Worm (Caenorhabditis elegans): ENCODE measurements around the gene nurf-1.

The nurf-1 gene

ce11 chrII:14437922-14438458 is 47.5 kb downstream of the nurf-1 start, which contains the start of gene K04B12.2 (continued):
- TF ChIP-seq nhr-6 (tag; optimal IDR thresholded peaks at IDR 0.05) (peak; percentile 84), ceh-28 (tag; optimal IDR thresholded peaks at IDR 0.05) (no peak), dmd-9 (GFP tag; IDR thresholded peaks at IDR 0.05) (no peak), ces-1 (GFP tag; optimal IDR thresholded peaks at IDR 0.05) (no peak), egl-43 (GFP tag; IDR thresholded peaks at IDR 0.05) (peak; percentile 63; the same call in 1 of the 2 replicates), daf-8 (GFP tag; IDR thresholded peaks at IDR 0.05) (no peak), T20F7.1 (GFP tag; optimal IDR thresholded peaks at IDR 0.05) (no peak), mep-1 (tag; optimal IDR thresholded peaks at IDR 0.05) (peak; percentile 85), vab-7 (GFP tag; IDR thresholded peaks at IDR 0.05) (no peak), arid-1 (GFP tag; conservative IDR thresholded peaks at IDR 0.05) (peak; percentile 37; the same call in 1 of the 2 replicates), ceh-82 (tag; optimal IDR thresholded peaks at IDR 0.05) (no peak), nhr-41 (GFP tag; IDR thresholded peaks at IDR 0.05) (0 out of 2 replicates have a peak, but pooled peaks have one; percentile 41), aly-2 (tag; optimal IDR thresholded peaks at IDR 0.05) (no peak), dmd-8 (GFP tag; IDR thresholded peaks at IDR 0.05) (no peak)

DNA sequence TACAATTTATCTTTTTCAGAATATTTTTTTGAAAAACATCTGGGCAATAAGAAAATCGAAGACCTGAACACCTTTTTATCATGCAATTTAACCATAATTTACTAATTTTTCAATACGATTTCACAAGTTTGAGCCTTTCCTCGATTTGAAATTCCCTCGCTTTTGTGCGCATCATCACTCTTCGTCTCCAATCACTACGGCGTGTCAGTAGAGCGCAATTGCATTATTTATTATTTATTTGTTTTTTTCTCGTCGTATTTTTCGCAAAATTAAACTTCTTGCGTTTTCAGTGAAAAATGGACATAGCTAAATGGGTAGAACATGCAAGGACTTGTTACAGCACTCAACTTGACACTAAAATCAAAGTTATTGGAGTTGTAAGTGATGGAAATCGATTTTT is 50.6 kb downstream of the nurf-1 start, which contains the start of gene smg-8:
TSS of gene smg-8 (plus strand) at position 266 of the 400 bp plus-strand sequence.
- peak; percentile 27 for TF ChIP-seq nhr-28 (tag; optimal IDR thresholded peaks at IDR 0.05)
- no peak for TF ChIP-seq set-16 (GFP tag; IDR thresholded peaks at IDR 0.05)
- TF ChIP-seq daf-19 (GFP tag; conservative IDR thresholded peaks at IDR 0.05), result no peak
- no peak for TF ChIP-seq egl-27 (tag; optimal IDR thresholded peaks at IDR 0.05)
- TF ChIP-seq ceh-32 (tag; optimal IDR thresholded peaks at IDR 0.05; ENCODE audit: poor library complexity), result no peak
- no peak for TF ChIP-seq ztf-7 (tag; optimal IDR thresholded peaks at IDR 0.05)
- TF ChIP-seq ceh-82 (tag; optimal IDR thresholded peaks at IDR 0.05), result no peak
- TF ChIP-seq lin-13 (GFP tag; optimal IDR thresholded peaks at IDR 0.05), result peak; percentile 31
- TF ChIP-seq nhr-10 (tag; optimal IDR thresholded peaks at IDR 0.05), result no peak
- no peak for TF ChIP-seq daf-16 (GFP tag; optimal IDR thresholded peaks at IDR 0.05)
- peak; percentile 49 for TF ChIP-seq daf-16 (tag; optimal IDR thresholded peaks at IDR 0.05)
- TF ChIP-seq mep-1 (tag; optimal IDR thresholded peaks at IDR 0.05), result peak; percentile 60
- no peak for TF ChIP-seq nhr-76 (tag; optimal IDR thresholded peaks at IDR 0.05)
- TF ChIP-seq cey-2 (tag; optimal IDR thresholded peaks at IDR 0.05; ENCODE audit: borderline replicate concordance, insufficient read depth), result no peak
- TF ChIP-seq nhr-6 (tag; optimal IDR thresholded peaks at IDR 0.05), result peak; percentile 25
- TF ChIP-seq pqm-1 (tag; optimal IDR thresholded peaks at IDR 0.05), result no peak
- TF ChIP-seq dmd-9 (GFP tag; IDR thresholded peaks at IDR 0.05), result no peak
- TF ChIP-seq ZK546.5 (tag; optimal IDR thresholded peaks at IDR 0.05), result no peak
- peak; percentile 23 for TF ChIP-seq lin-15B (tag; optimal IDR thresholded peaks at IDR 0.05)
- no peak for TF ChIP-seq gei-8 (GFP tag; optimal IDR thresholded peaks at IDR 0.05)
- no peak for TF ChIP-seq mdt-29 (GFP tag; IDR thresholded peaks at IDR 0.05)
- TF ChIP-seq ctbp-1 (GFP tag; IDR thresholded peaks at IDR 0.05), result no peak
- peak; percentile 62; the same call in 1 of the 2 replicates for TF ChIP-seq hmg-1.1 (GFP tag; IDR thresholded peaks at IDR 0.05)
- no peak for TF ChIP-seq attf-4 (tag; optimal IDR thresholded peaks at IDR 0.05)
- TF ChIP-seq D1046.2 (GFP tag; IDR thresholded peaks at IDR 0.05), result no peak
- TF ChIP-seq madf-5 (GFP tag; IDR thresholded peaks at IDR 0.05), result no peak
- TF ChIP-seq ceh-28 (tag; optimal IDR thresholded peaks at IDR 0.05), result no peak
- no peak for TF ChIP-seq mes-2 (tag; optimal IDR thresholded peaks at IDR 0.05; ENCODE audit: poor library complexity, severe bottlenecking)
- no peak for TF ChIP-seq egl-43 (GFP tag; IDR thresholded peaks at IDR 0.05)
- TF ChIP-seq F49E8.2 (tag; optimal IDR thresholded peaks at IDR 0.05; ENCODE audit: borderline replicate concordance), result no peak
- no peak for TF ChIP-seq mxl-2 (GFP tag; conservative IDR thresholded peaks at IDR 0.05)
- TF ChIP-seq Y48G9A.11 (GFP tag; IDR thresholded peaks at IDR 0.05), result no peak
- TF ChIP-seq fos-1 (tag; optimal IDR thresholded peaks at IDR 0.05), result no peak
- TF ChIP-seq vab-7 (GFP tag; IDR thresholded peaks at IDR 0.05), result no peak
- peak; percentile 7 to 85 for TF ChIP-seq lsy-2 (tag; optimal IDR thresholded peaks at IDR 0.05)
- TF ChIP-seq arid-1 (GFP tag; conservative IDR thresholded peaks at IDR 0.05), result no peak
- no peak for TF ChIP-seq nhr-102 (tag; optimal IDR thresholded peaks at IDR 0.05)
- no peak for TF ChIP-seq skn-1 (tag; optimal IDR thresholded peaks at IDR 0.05)
- TF ChIP-seq tra-1 (GFP tag; IDR thresholded peaks at IDR 0.05), result no peak
- peak; percentile 53 for TF ChIP-seq dve-1 (tag; optimal IDR thresholded peaks at IDR 0.05; ENCODE audit: insufficient read depth)
- TF ChIP-seq hlh-30 (tag; optimal IDR thresholded peaks at IDR 0.05; ENCODE audit: insufficient read depth), result peak; percentile 70
- TF ChIP-seq nhr-42 (GFP tag; IDR thresholded peaks at IDR 0.05), result no peak
